Worm (Caenorhabditis elegans) whole organism, early embryonic: Measurements from ENCODE around the gene C35B1.7.

Source experiments
- F13C5.2 ChIP-seq: sonication (generic microtip); optimal IDR thresholded peaks from 2 replicates; lab custom pipeline; 2017; ENCODE audit warnings: mild to moderate bottlenecking, missing genetic modification characterization, inconsistent platforms, missing compliant biosample characterization
- aly-1 ChIP-seq: sonication (generic microtip); optimal IDR thresholded peaks from 2 replicates; lab custom pipeline; 2016; ENCODE audit warnings: missing genetic modification characterization, missing compliant biosample characterization
- ama-1 ChIP-seq: fragments of 150-350 bp; optimal IDR thresholded peaks from 2 replicates; lab custom pipeline; 2014
- ceh-36 ChIP-seq: sonication (generic microtip); optimal IDR thresholded peaks from 2 replicates; lab custom pipeline; 2016; ENCODE audit warnings: missing genetic modification characterization, inconsistent platforms, missing compliant biosample characterization
- flt-1 ChIP-seq: fragments of 200-800 bp; sonication (Bioruptor generic); IDR thresholded peaks from 2 replicates; pipeline ENCODE4 v1.3.6; 2022; ENCODE audit warnings: missing genetic modification characterization, missing compliant biosample characterization
- scrt-1 ChIP-seq: fragments of 200-800 bp; sonication (Bioruptor generic); IDR thresholded peaks from 2 replicates; pipeline ENCODE4 v1.3.6; 2022; ENCODE audit warnings: missing genetic modification characterization, missing compliant biosample characterization
- tbx-11 ChIP-seq: fragments of 200-800 bp; sonication (Bioruptor generic); IDR thresholded peaks from 2 replicates; pipeline ENCODE4 v1.3.6; 2022; ENCODE audit warnings: missing genetic modification characterization, missing compliant biosample characterization

ce11 chrIV:4102720-4103119, 6.1 kb upstream of the C35B1.7 start, which contains the start of gene ubc-1:
- TF ChIP-seq tbx-11 (GFP tag; lab: Robert Waterston, UW): no peak
- TF ChIP-seq ceh-36 (tag; lab: Kevin White, UChicago): no peak
- no peak for TF ChIP-seq ama-1
- TF ChIP-seq aly-1 (tag; lab: Kevin White, UChicago): no peak
- no peak for TF ChIP-seq flt-1 (GFP tag; lab: Robert Waterston, UW)
- TF ChIP-seq scrt-1 (GFP tag; lab: Robert Waterston, UW): no peak
- no peak for TF ChIP-seq F13C5.2
